Worm (Caenorhabditis elegans) whole organism, young adult: ENCODE measurements around the gene F46G11.2.

Source experiments
- C06A6.2 ChIP-seq: fragments of 200-800 bp; sonication (Bioruptor generic); conservative IDR thresholded peaks from 2 replicates; pipeline ENCODE4 v1.3.6; 2022; ENCODE audit warnings: missing genetic modification characterization, missing compliant biosample characterization
- T07F8.4 ChIP-seq: sonication (generic microtip); optimal IDR thresholded peaks from 2 replicates; lab custom pipeline; 2016; ENCODE audit warnings: mild to moderate bottlenecking, missing genetic modification characterization, moderate library complexity, missing compliant biosample characterization
- Y56A3A.18 ChIP-seq: fragments of 200-800 bp; sonication (Bioruptor generic); IDR thresholded peaks from 2 replicates; pipeline ENCODE4 v1.3.6; 2022; ENCODE audit warnings: missing genetic modification reagents, missing genetic modification characterization, missing compliant biosample characterization
- athp-1 ChIP-seq: sonication (generic microtip); optimal IDR thresholded peaks from 2 replicates; lab custom pipeline; 2017; ENCODE audit warnings: mild to moderate bottlenecking, missing genetic modification characterization, missing compliant biosample characterization
- bed-2 ChIP-seq: fragments of 200-800 bp; sonication (Bioruptor generic); IDR thresholded peaks from 2 replicates; pipeline ENCODE4 v1.3.6; 2022; ENCODE audit warnings: missing genetic modification reagents, missing genetic modification characterization, missing compliant biosample characterization
- ccch-3 ChIP-seq: fragments of 200-800 bp; sonication (Bioruptor generic); optimal IDR thresholded peaks from 2 replicates; lab custom pipeline; 2018; ENCODE audit warnings: mild to moderate bottlenecking, missing genetic modification characterization, missing compliant biosample characterization
- dpff-1 ChIP-seq: sonication (generic microtip); optimal IDR thresholded peaks from 2 replicates; lab custom pipeline; 2017; ENCODE audit warnings: mild to moderate bottlenecking, missing genetic modification characterization, missing compliant biosample characterization
- ekl-4 ChIP-seq: fragments of 200-800 bp; sonication (Bioruptor generic); IDR thresholded peaks from 2 replicates; pipeline ENCODE4 v1.3.6; 2022; ENCODE audit warnings: missing genetic modification reagents, missing genetic modification characterization, missing compliant biosample characterization
- madf-3 ChIP-seq: fragments of 200-800 bp; sonication (Bioruptor generic); IDR thresholded peaks from 2 replicates; pipeline ENCODE4 v1.3.6; 2022; ENCODE audit warnings: missing genetic modification reagents, missing genetic modification characterization, missing compliant biosample characterization
- snpc-4 ChIP-seq, 5 experiments: fragments of 150-350 bp in 1 of 5; sonication (generic microtip) in 4 of 5; optimal IDR thresholded peaks; 2 replicates each; lab custom pipeline; 2014 to 2018; ENCODE audit warnings: missing genetic modification characterization in 5 of 5, missing biosample characterization in 3 of 5, antibody characterized with exemption in 2 of 5, mild to moderate bottlenecking in 2 of 5, missing compliant biosample characterization in 2 of 5, missing genotype in 2 of 5, moderate library complexity in 2 of 5, missing genetic modification reagents in 1 of 5
- sptf-2 ChIP-seq: fragments of 200-800 bp; sonication (Bioruptor generic); optimal IDR thresholded peaks from 2 replicates; lab custom pipeline; 2018; ENCODE audit warnings: mild to moderate bottlenecking, missing genetic modification characterization, missing compliant biosample characterization
- unc-62 ChIP-seq: fragments of 150-350 bp; optimal IDR thresholded peaks from 2 replicates; lab custom pipeline; 2014; ENCODE audit warnings: missing biosample characterization, missing genetic modification reagents, missing genetic modification characterization
- xnd-1 ChIP-seq: sonication (generic microtip); optimal IDR thresholded peaks from 2 replicates; lab custom pipeline; 2016; ENCODE audit warnings: missing genotype, missing genetic modification reagents, missing genetic modification characterization, missing compliant biosample characterization

ce11 chrX:5782153-5782552, 5.8 kb upstream of the F46G11.2 start, which contains the start of gene gakh-1:
- TF ChIP-seq madf-3 (GFP tag; lab: Robert Waterston, UW) (no peak), ccch-3 (GFP tag; lab: Kevin White, UChicago) (no peak), dpff-1 (tag; lab: Kevin White, UChicago) (no peak), snpc-4 (GFP tag; optimal IDR thresholded peaks at IDR 0.05; lab: Kevin White, UChicago) (no peak), snpc-4 (tag; optimal IDR thresholded peaks at IDR 0.05; lab: Kevin White, UChicago) (no peak), Y56A3A.18 (no peak), xnd-1 (tag; lab: Kevin White, UChicago) (no peak), ekl-4 (GFP tag; lab: Robert Waterston, UW) (no peak), athp-1 (tag; lab: Kevin White, UChicago) (no peak), sptf-2 (GFP tag; lab: Kevin White, UChicago) (no peak), C06A6.2 (GFP tag; lab: Robert Waterston, UW) (no peak), unc-62 (no peak), bed-2 (GFP tag; lab: Robert Waterston, UW) (no peak), T07F8.4 (tag; lab: Kevin White, UChicago) (no peak)
